Fruit fly (Drosophila melanogaster) whole organism, embryonic: ENCODE measurements around the gene CG31265.

ENCODE experiments used
- B-H2 ChIP-seq: fragments of 200-800 bp; sonication (Bioruptor generic); optimal IDR thresholded peaks from 2 replicates; lab custom pipeline; 2018; ENCODE audit warnings: missing biosample characterization, mild to moderate bottlenecking, missing genetic modification characterization
- CG10959 ChIP-seq: fragments of 200-800 bp; sonication (Bioruptor generic); IDR thresholded peaks from 2 replicates; pipeline ENCODE4 v1.3.6; 2022; ENCODE audit warnings: missing biosample characterization, missing genetic modification characterization
- CG11695 ChIP-seq: fragments of 200-800 bp; sonication (Bioruptor generic); IDR thresholded peaks from 3 replicates; pipeline ENCODE4 v1.3.6; 2022; ENCODE audit warnings: missing biosample characterization, missing genetic modification characterization
- CG12071 ChIP-seq: fragments of 200-800 bp; sonication (Bioruptor generic); optimal IDR thresholded peaks from 3 replicates; lab custom pipeline; 2018; ENCODE audit warnings: missing biosample characterization, mild to moderate bottlenecking, missing genetic modification characterization
- CG12219 ChIP-seq: fragments of 200-800 bp; sonication (Bioruptor generic); optimal IDR thresholded peaks from 3 replicates; lab custom pipeline; 2018; ENCODE audit warnings: missing biosample characterization, mild to moderate bottlenecking, missing genetic modification characterization
- CG12236 ChIP-seq: fragments of 200-800 bp; sonication (Bioruptor generic); optimal IDR thresholded peaks from 2 replicates; lab custom pipeline; 2016; ENCODE audit warnings: missing biosample characterization, missing genetic modification characterization
- CG12744 ChIP-seq: fragments of 200-800 bp; sonication (Bioruptor generic); optimal IDR thresholded peaks from 2 replicates; lab custom pipeline; 2016; ENCODE audit warnings: missing biosample characterization, missing genetic modification characterization
- CG13894 ChIP-seq: fragments of 200-800 bp; sonication (Bioruptor generic); optimal IDR thresholded peaks from 3 replicates; lab custom pipeline; 2018; ENCODE audit warnings: missing biosample characterization, mild to moderate bottlenecking, missing genetic modification characterization, moderate library complexity
- CG14014 ChIP-seq: fragments of 200-800 bp; sonication (Bioruptor generic); IDR thresholded peaks from 2 replicates; pipeline ENCODE4 v1.3.6; 2022; ENCODE audit warnings: missing biosample characterization, missing genetic modification characterization
- CG15269 ChIP-seq: fragments of 200-800 bp; sonication (Bioruptor generic); optimal IDR thresholded peaks from 2 replicates; lab custom pipeline; 2018; ENCODE audit warnings: missing biosample characterization, mild to moderate bottlenecking, missing genetic modification characterization, moderate library complexity
- CG1603 ChIP-seq: fragments of 200-800 bp; sonication (Bioruptor generic); optimal IDR thresholded peaks from 2 replicates; lab custom pipeline; 2019; ENCODE audit warnings: missing biosample characterization, mild to moderate bottlenecking, missing genetic modification characterization, moderate library complexity
- CG17385 ChIP-seq: fragments of 200-800 bp; sonication (Bioruptor generic); optimal IDR thresholded peaks from 3 replicates; lab custom pipeline; 2018; ENCODE audit warnings: missing biosample characterization, mild to moderate bottlenecking, missing genetic modification characterization
- CG18764 ChIP-seq: fragments of 200-800 bp; sonication (Bioruptor generic); optimal IDR thresholded peaks from 3 replicates; lab custom pipeline; 2016; ENCODE audit warnings: missing biosample characterization, missing genetic modification characterization
- CG2678 ChIP-seq: fragments of 200-800 bp; sonication (Bioruptor generic); optimal IDR thresholded peaks from 3 replicates; lab custom pipeline; 2019; ENCODE audit warnings: missing biosample characterization, mild to moderate bottlenecking, missing genetic modification characterization, moderate library complexity
- CG2875 ChIP-seq: fragments of 200-800 bp; sonication (Bioruptor generic); optimal IDR thresholded peaks from 2 replicates; lab custom pipeline; 2017; ENCODE audit warnings: missing biosample characterization, mild to moderate bottlenecking, missing genetic modification characterization, missing genetic modification reagents
- CG30431 ChIP-seq: fragments of 200-800 bp; sonication (Bioruptor generic); optimal IDR thresholded peaks from 2 replicates; lab custom pipeline; 2017; ENCODE audit warnings: missing biosample characterization, missing genetic modification characterization
- CG3838 ChIP-seq: fragments of 200-800 bp; sonication (Bioruptor generic); optimal IDR thresholded peaks from 3 replicates; lab custom pipeline; 2016; ENCODE audit warnings: missing biosample characterization, missing genetic modification characterization
- CG4404 ChIP-seq: fragments of 200-800 bp; sonication (Bioruptor generic); IDR thresholded peaks from 2 replicates; pipeline ENCODE4 v1.3.6; 2022; ENCODE audit warnings: missing biosample characterization, missing genetic modification characterization
- CG4707 ChIP-seq: fragments of 200-800 bp; sonication (Bioruptor generic); optimal IDR thresholded peaks from 2 replicates; lab custom pipeline; 2018; ENCODE audit warnings: missing biosample characterization, mild to moderate bottlenecking, missing genetic modification characterization, moderate library complexity
- CG4854 ChIP-seq: fragments of 200-800 bp; sonication (Bioruptor generic); optimal IDR thresholded peaks from 2 replicates; lab custom pipeline; 2016; ENCODE audit warnings: missing biosample characterization, missing genetic modification characterization, inconsistent platforms
- CG5180 ChIP-seq: fragments of 200-800 bp; sonication (Bioruptor generic); optimal IDR thresholded peaks from 3 replicates; lab custom pipeline; 2017; ENCODE audit warnings: missing biosample characterization, missing genetic modification characterization, mild to moderate bottlenecking, moderate library complexity, missing genetic modification reagents
- CG7556 ChIP-seq: fragments of 200-800 bp; sonication (Bioruptor generic); optimal IDR thresholded peaks from 2 replicates; lab custom pipeline; 2017; ENCODE audit warnings: missing biosample characterization, mild to moderate bottlenecking, missing genetic modification characterization
- CG7987 ChIP-seq: fragments of 200-800 bp; sonication (Bioruptor generic); optimal IDR thresholded peaks from 2 replicates; lab custom pipeline; 2018; ENCODE audit warnings: missing biosample characterization, mild to moderate bottlenecking, missing genetic modification characterization, moderate library complexity
- CG8290 ChIP-seq, 3 experiments: fragments of 200-800 bp; sonication (Bioruptor generic); optimal IDR thresholded peaks; 2 replicates each; lab custom pipeline; 2016 to 2019; ENCODE audit warnings: missing biosample characterization in 3 of 3, missing genetic modification characterization in 3 of 3, mild to moderate bottlenecking in 2 of 3, moderate library complexity in 1 of 3
- CTCF ChIP-seq: fragments of 200-800 bp; sonication (Bioruptor generic); optimal IDR thresholded peaks from 2 replicates; lab custom pipeline; 2017; ENCODE audit warnings: missing biosample characterization, mild to moderate bottlenecking, missing genetic modification characterization, moderate library complexity
- H2.0 ChIP-seq: fragments of 200-800 bp; sonication (Bioruptor generic); IDR thresholded peaks from 2 replicates; pipeline ENCODE4 v1.3.6; 2022; ENCODE audit warnings: missing biosample characterization, missing genetic modification characterization
- HLH54F ChIP-seq: fragments of 200-800 bp; sonication (Bioruptor generic); optimal IDR thresholded peaks from 3 replicates; lab custom pipeline; 2016; ENCODE audit warnings: missing biosample characterization, missing genetic modification characterization
- Hey ChIP-seq: fragments of 200-800 bp; sonication (Bioruptor generic); optimal IDR thresholded peaks from 3 replicates; lab custom pipeline; 2018; ENCODE audit warnings: missing biosample characterization, mild to moderate bottlenecking, missing genetic modification characterization
- MBD-R2 ChIP-seq: fragments of 200-800 bp; sonication (Bioruptor generic); IDR thresholded peaks from 2 replicates; pipeline ENCODE4 v1.3.6; 2022; ENCODE audit warnings: missing biosample characterization, missing genetic modification characterization
- MESR4 ChIP-seq: fragments of 200-800 bp; sonication (Bioruptor generic); optimal IDR thresholded peaks from 2 replicates; lab custom pipeline; 2018; ENCODE audit warnings: missing biosample characterization, mild to moderate bottlenecking, missing genetic modification characterization, moderate library complexity
- NC2α ChIP-seq: fragments of 200-800 bp; sonication (Bioruptor generic); optimal IDR thresholded peaks from 2 replicates; lab custom pipeline; 2016; ENCODE audit warnings: missing biosample characterization, missing genetic modification characterization
- Sry-δ ChIP-seq: fragments of 200-800 bp; sonication (Bioruptor generic); optimal IDR thresholded peaks from 2 replicates; lab custom pipeline; 2016; ENCODE audit warnings: missing biosample characterization, missing genetic modification characterization
- Xrp1 ChIP-seq: fragments of 200-800 bp; sonication (Bioruptor generic); IDR thresholded peaks from 2 replicates; pipeline ENCODE4 v1.3.6; 2022; ENCODE audit warnings: missing biosample characterization, missing genetic modification characterization
- aop ChIP-seq: fragments of 200-800 bp; sonication (Bioruptor generic); IDR thresholded peaks from 2 replicates; pipeline ENCODE4 v1.3.6; 2022; ENCODE audit warnings: missing biosample characterization, missing genetic modification characterization
- ap ChIP-seq: fragments of 200-800 bp; sonication (Bioruptor generic); IDR thresholded peaks from 2 replicates; pipeline ENCODE4 v1.3.6; 2022; ENCODE audit warnings: missing biosample characterization, missing genetic modification characterization
- bowl ChIP-seq: fragments of 200-800 bp; sonication (Bioruptor generic); IDR thresholded peaks from 2 replicates; pipeline ENCODE4 v1.3.6; 2022; ENCODE audit warnings: missing biosample characterization, missing genetic modification characterization
- eve ChIP-seq, 2 experiments: fragments of >200 bp; optimal IDR thresholded peaks; 2 replicates each; lab custom pipeline; 2017; ENCODE audit warnings: missing biosample characterization in 2 of 2, missing genetic modification characterization in 2 of 2
- exex ChIP-seq: fragments of 200-800 bp; sonication (Bioruptor generic); optimal IDR thresholded peaks from 4 replicates; lab custom pipeline; 2018; ENCODE audit warnings: missing biosample characterization, mild to moderate bottlenecking, missing genetic modification characterization, moderate library complexity
- fru ChIP-seq: fragments of >200 bp; optimal IDR thresholded peaks from 2 replicates; lab custom pipeline; 2017
- grn ChIP-seq: fragments of 200-800 bp; sonication (Bioruptor generic); optimal IDR thresholded peaks from 3 replicates; lab custom pipeline; 2017; ENCODE audit warnings: missing biosample characterization, missing genetic modification characterization
- gro ChIP-seq: fragments of 200-800 bp; sonication (Bioruptor generic); optimal IDR thresholded peaks from 2 replicates; lab custom pipeline; 2016; ENCODE audit warnings: missing biosample characterization, missing genetic modification characterization
- hbn ChIP-seq: fragments of 200-800 bp; sonication (Bioruptor generic); IDR thresholded peaks from 2 replicates; pipeline ENCODE4 v1.3.6; 2022; ENCODE audit warnings: missing biosample characterization, missing genetic modification characterization; ENCODE audit not compliant: partially characterized antibody
- hth ChIP-seq: fragments of >200 bp; optimal IDR thresholded peaks from 2 replicates; lab custom pipeline; 2017; ENCODE audit warnings: inconsistent platforms
- lbe ChIP-seq: fragments of 200-800 bp; sonication (Bioruptor generic); optimal IDR thresholded peaks from 2 replicates; lab custom pipeline; 2016; ENCODE audit warnings: missing biosample characterization, mild to moderate bottlenecking, missing genetic modification characterization
- oc ChIP-seq: fragments of 200-800 bp; sonication (Bioruptor generic); optimal IDR thresholded peaks from 2 replicates; lab custom pipeline; 2018; ENCODE audit warnings: missing biosample characterization, mild to moderate bottlenecking, missing genetic modification characterization, moderate library complexity
- ranshi ChIP-seq: fragments of 200-800 bp; sonication (Bioruptor generic); IDR thresholded peaks from 2 replicates; pipeline ENCODE4 v1.3.6; 2022; ENCODE audit warnings: missing biosample characterization, missing genetic modification characterization
- sr ChIP-seq: fragments of 200-800 bp; sonication (Bioruptor generic); IDR thresholded peaks from 3 replicates; pipeline ENCODE4 v1.3.6; 2022; ENCODE audit warnings: missing biosample characterization, missing genetic modification characterization
- tap ChIP-seq: fragments of 200-800 bp; optimal IDR thresholded peaks from 3 replicates; lab custom pipeline; 2019; ENCODE audit warnings: missing biosample characterization, mild to moderate bottlenecking, missing genetic modification characterization, moderate library complexity
- unpg ChIP-seq: fragments of 200-800 bp; sonication (Bioruptor generic); optimal IDR thresholded peaks from 3 replicates; lab custom pipeline; 2018; ENCODE audit warnings: missing biosample characterization, mild to moderate bottlenecking, missing genetic modification characterization, moderate library complexity
- vnd ChIP-seq: fragments of 200-800 bp; sonication (Bioruptor generic); IDR thresholded peaks from 3 replicates; pipeline ENCODE4 v1.3.6; 2022; ENCODE audit warnings: missing biosample characterization, missing genetic modification characterization; ENCODE audit not compliant: partially characterized antibody
- wor ChIP-seq: fragments of 200-800 bp; sonication (Bioruptor generic); IDR thresholded peaks from 2 replicates; pipeline ENCODE4 v1.3.6; 2022; ENCODE audit warnings: missing biosample characterization, missing genetic modification characterization

Gene CG31265

DNA sequence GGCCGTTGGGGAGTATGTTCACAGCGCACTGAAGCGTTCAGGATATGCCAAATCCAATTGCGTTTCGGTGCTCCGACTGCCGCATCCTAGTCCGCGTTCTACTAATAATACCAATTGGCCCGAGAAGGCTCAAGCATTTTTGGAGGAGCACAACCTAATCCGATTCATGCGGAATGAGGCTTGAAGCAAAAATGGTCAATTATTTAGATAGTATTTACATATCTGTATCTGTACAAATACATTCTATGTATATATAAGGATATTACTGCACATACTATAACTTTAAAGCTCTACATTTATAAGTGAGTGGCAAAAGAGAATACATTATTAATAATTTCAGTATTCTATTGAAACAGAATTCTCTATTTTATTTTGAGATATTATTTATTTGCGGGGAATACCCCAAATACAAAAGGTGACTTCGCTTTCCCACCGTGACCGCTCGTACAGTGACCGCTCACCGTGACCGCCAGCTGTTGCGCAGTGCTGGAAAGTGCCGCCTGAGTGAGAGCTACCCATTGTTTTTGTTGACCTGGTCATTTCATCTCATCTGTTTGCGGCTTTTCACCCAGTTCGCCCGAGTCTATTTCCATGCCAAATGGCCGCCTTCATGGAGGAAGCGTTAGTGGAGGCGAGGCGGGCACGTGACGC lies 23.5 kb downstream of the CG31265 start, which contains the start of gene CG5292 (continued):
- peak; percentile 45 for TF ChIP-seq CG2875 (GFP tag; lab: Kevin White, UChicago)
- TF ChIP-seq CG30431 (GFP tag; lab: Kevin White, UChicago) = no peak
- TF ChIP-seq CG4854 (GFP tag; lab: Kevin White, UChicago) = no peak
- no peak for TF ChIP-seq CG17385 (GFP tag; lab: Kevin White, UChicago)
- TF ChIP-seq lbe (GFP tag; lab: Kevin White, UChicago) = no peak
- no peak for TF ChIP-seq ap (GFP tag; lab: Robert Waterston, UW)
- TF ChIP-seq CG14014 (GFP tag; lab: Robert Waterston, UW) = peak; percentile 33; the same call in 1 of the 2 replicates
- TF ChIP-seq Hey (tag; lab: Kevin White, UChicago) = no peak
- 0 out of 2 replicates have a peak, but pooled peaks have one; percentile 35 for TF ChIP-seq hbn (GFP tag; lab: Robert Waterston, UW)
- TF ChIP-seq bowl (GFP tag; lab: Robert Waterston, UW) = no peak
- 0 out of 2 replicates have a peak, but pooled peaks have one; percentile 27 for TF ChIP-seq CG10959 (GFP tag; lab: Robert Waterston, UW)
- no peak for TF ChIP-seq unpg (GFP tag; lab: Kevin White, UChicago)
- peak; percentile 51 for TF ChIP-seq ranshi (GFP tag; lab: Robert Waterston, UW)
- no peak for TF ChIP-seq vnd
- no peak for TF ChIP-seq hth
- TF ChIP-seq CG18764 = no peak
- TF ChIP-seq MESR4 (GFP tag; lab: Kevin White, UChicago) = peak; percentile 66
- TF ChIP-seq NC2α = no peak
- peak; percentile 100 for TF ChIP-seq MBD-R2
- TF ChIP-seq CG11695 (GFP tag; lab: Robert Waterston, UW) = 0 out of 3 replicates have a peak, but pooled peaks have one; percentile 33
- TF ChIP-seq CTCF (GFP tag; lab: Kevin White, UChicago) = no peak
- TF ChIP-seq CG15269 (tag; lab: Kevin White, UChicago) = no peak
- TF ChIP-seq CG1603 = peak; percentile 80
- TF ChIP-seq CG3838 (GFP tag; lab: Kevin White, UChicago) = no peak
- no peak for TF ChIP-seq CG5180
- TF ChIP-seq CG12744 (GFP tag; lab: Kevin White, UChicago) = no peak
- TF ChIP-seq CG12236 (GFP tag; lab: Kevin White, UChicago) = no peak
- TF ChIP-seq aop (GFP tag; lab: Robert Waterston, UW) = no peak
- no peak for TF ChIP-seq CG2678 (tag; lab: Kevin White, UChicago)
- TF ChIP-seq CG4707 (GFP tag; lab: Kevin White, UChicago) = no peak
- no peak for TF ChIP-seq CG7987 (GFP tag; lab: Kevin White, UChicago)
- TF ChIP-seq grn (GFP tag; lab: Kevin White, UChicago) = no peak
- no peak for TF ChIP-seq CG12071
- peak; percentile 57 for TF ChIP-seq B-H2 (GFP tag; lab: Kevin White, UChicago)
- TF ChIP-seq H2.0 = peak; percentile 26; the same call in 1 of the 2 replicates
- TF ChIP-seq wor (GFP tag; lab: Robert Waterston, UW) = no peak
- TF ChIP-seq Xrp1 (GFP tag; lab: Robert Waterston, UW) = peak; percentile 69
- no peak; the same call in 2 of the 3 replicates for TF ChIP-seq sr (GFP tag; lab: Robert Waterston, UW)
- no peak for TF ChIP-seq CG12219 (GFP tag; lab: Kevin White, UChicago)
- TF ChIP-seq tap (tag; lab: Kevin White, UChicago) = no peak
- peak; percentile 38 for TF ChIP-seq CG8290 (GFP tag; optimal IDR thresholded peaks at IDR 0.05; lab: Kevin White, UChicago)
- TF ChIP-seq CG8290 (tag; optimal IDR thresholded peaks at IDR 0.05; lab: Kevin White, UChicago) = no peak
- no peak for TF ChIP-seq eve (GFP tag; optimal IDR thresholded peaks at IDR 0.05; lab: Kevin White, UChicago)
- no peak for TF ChIP-seq gro (GFP tag; lab: Kevin White, UChicago)
- no peak for TF ChIP-seq fru (lab: Kevin White, UChicago)
- no peak for TF ChIP-seq CG13894
- no peak for TF ChIP-seq Sry-δ (GFP tag; lab: Kevin White, UChicago)
- no peak for TF ChIP-seq exex (tag; lab: Kevin White, UChicago)
- no peak for TF ChIP-seq oc
- no peak for TF ChIP-seq HLH54F (GFP tag; lab: Kevin White, UChicago)
- no peak for TF ChIP-seq CG4404
- peak; percentile 36 for TF ChIP-seq CG7556 (GFP tag; lab: Kevin White, UChicago)
